Fruit fly (Drosophila melanogaster) whole organism, larva: ENCODE results near the gene CycG.

Experiments used
- noc ChIP-seq: fragments of 200-800 bp; sonication (Bioruptor generic); optimal IDR thresholded peaks from 3 replicates; lab custom pipeline; 2019; ENCODE audit warnings: missing biosample characterization, mild to moderate bottlenecking, missing genetic modification characterization, moderate library complexity

Gene CycG

DNA sequence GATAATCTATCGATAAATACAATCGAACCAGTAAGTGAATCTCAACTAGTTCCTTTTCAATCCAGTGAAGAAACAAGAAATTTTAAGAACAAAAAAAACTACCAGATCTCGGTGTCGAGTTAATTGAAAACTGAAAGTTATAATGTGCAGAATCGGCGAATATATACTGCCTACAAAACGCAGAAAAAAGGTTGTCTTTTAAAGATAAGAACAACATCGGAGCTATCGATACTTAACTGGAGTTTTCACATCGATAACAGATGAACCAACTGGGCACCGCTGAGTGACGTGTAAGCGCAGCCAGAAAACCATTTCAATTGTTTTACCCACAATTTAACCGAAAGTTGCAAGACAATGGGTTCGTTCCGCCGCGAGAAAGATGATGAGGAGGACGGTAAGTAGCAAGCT lies 40.6 kb downstream of the CycG start, which contains the start of gene gammaCOP:
Gene gammaCOP, plus strand, starts transcription at position 259 of the 408 bp plus-strand sequence.
- TF ChIP-seq noc (tag; lab: Kevin White, UChicago) = no peak

DNA sequence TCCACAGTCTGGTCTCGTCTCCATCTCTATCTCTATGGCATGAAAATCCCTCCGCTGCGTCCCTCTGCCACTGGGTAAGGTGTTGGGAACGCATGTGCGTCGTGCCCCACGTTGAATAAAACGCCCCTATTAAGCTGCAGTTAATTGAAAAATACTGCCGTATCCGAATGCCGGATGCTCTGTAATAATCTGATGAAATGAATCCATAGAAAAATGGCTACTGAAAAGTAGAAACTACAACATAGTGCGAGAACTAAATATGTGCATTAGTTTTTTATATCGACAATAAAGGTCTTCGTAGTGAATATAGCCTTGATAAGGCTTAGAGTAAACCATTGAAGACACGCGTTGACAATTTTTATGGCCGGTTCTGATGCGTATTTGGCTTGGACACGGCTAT lies 45.7 kb downstream of the CycG start:
- TF ChIP-seq noc (tag; lab: Kevin White, UChicago) = no peak

dm6 chr3R:31565738-31566137 lies 46.7 kb downstream of the CycG start:
- no peak for TF ChIP-seq noc (tag; lab: Kevin White, UChicago)

DNA sequence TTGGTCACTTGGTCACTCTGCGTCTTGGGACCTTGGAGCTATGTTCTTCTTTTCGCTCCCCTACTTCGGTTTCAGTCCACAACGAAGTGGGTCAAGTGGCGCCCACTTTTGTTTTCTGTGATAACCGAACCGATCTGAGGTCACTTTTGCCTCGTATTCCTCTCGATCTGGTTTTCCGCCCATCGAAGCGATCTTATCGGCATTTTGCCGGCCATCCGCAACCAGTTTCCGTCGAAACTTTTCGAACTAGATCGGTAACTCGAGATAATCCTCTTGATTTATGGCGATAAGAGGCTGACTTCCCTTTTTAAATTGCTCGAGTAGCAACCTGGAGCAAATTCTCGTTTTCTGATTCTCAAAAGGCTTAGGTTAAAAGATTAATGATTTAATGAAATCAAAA lies 47.9 kb downstream of the CycG start:
- no peak for TF ChIP-seq noc (tag; lab: Kevin White, UChicago)

DNA sequence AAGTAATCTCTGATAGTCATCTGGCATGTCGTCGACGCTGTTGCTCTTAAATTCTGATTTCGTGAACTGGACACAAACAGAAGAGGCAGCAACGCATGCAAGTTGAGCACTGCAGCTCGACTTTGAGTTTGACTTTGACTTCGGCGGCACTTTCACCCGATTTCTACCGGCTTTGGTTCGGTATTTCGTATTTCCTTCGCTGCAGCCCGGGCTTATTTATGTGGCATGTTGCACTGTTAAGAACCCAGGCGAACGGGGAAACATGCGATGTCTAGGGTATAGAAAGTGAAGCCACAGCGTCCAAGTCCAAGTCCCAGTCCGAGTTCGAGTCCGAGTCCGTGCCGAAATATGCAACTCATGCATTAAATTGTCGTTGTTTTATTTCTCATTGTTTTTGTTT lies 48.3 kb downstream of the CycG start:
- no peak for TF ChIP-seq noc (tag; lab: Kevin White, UChicago)

dm6 chr3R:31559781-31560180 lies 52.7 kb downstream of the CycG start:
- TF ChIP-seq noc (tag; lab: Kevin White, UChicago) = no peak

- TF ChIP-seq noc (tag; lab: Kevin White, UChicago) = no peak
These were observed 53.7 kb downstream of the CycG start for dm6 chr3R:31558720-31559280.

- no peak for TF ChIP-seq noc (tag; lab: Kevin White, UChicago)
These were observed 61.6 kb downstream of the CycG start for dm6 chr3R:31550910-31551309.

DNA sequence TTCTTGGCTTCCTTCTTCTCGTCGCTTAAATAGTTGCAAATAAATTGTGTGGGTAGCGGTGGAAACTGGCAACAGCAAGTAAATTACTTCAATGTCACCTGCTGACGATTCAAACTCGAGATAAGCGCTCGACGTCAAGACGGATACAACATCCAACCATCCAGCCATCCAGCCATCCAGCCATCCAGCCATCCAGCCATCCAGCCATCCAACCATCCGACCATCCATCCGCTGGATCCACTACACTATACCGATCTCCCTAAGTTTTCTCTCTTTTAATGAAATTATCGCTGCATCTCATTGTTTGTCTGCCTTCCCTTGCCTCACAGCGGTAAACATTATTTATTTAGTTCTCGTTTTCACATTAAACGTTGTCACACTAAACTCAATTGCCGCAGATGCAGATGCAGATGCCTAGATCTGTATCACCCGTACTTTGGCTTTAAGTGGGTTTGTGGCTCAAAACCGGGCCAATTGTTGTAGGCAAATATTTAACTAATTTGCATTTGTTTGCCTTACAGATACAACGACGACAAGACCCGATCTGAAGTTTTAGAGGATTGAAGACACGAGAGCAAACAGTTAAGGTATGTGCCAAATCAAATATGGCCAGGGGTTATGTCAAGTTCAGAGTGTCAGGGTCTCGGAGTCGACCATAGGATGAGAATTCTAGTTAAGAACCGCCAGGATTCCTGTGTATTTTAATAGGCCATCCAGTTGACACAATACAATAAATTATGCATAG lies 63.5 kb downstream of the CycG start:
- no peak for TF ChIP-seq noc (tag; lab: Kevin White, UChicago)
